Worm (Caenorhabditis elegans): ENCODE results near the gene C08B6.10.

DNA sequence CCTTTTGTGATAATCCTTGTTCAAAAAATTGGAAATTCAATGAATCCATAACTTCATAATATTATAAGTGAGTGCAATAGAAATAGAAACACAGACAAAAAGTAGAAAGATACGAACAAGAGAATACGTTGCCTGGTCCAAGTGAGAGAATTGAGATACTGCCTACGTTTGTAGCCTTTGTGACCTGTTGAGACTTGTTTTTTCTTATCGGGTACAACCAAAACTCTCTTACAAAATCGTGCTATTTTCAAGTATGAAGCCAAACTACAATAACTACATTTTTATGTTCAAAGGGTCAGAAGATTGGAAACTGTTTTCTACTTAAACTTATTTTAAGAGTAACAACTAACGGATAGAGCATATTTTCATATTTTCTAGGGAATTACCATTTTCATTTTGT is 43.7 kb upstream of the C08B6.10 start, which contains the start of gene nhr-205:
- TF ChIP-seq unc-62 (GFP tag; optimal IDR thresholded peaks at IDR 0.05) (no peak), mls-2 (tag; optimal IDR thresholded peaks at IDR 0.05) (no peak), nhr-28 (tag; optimal IDR thresholded peaks at IDR 0.05) (no peak), lsy-2 (tag; optimal IDR thresholded peaks at IDR 0.05) (no peak), lin-13 (tag; optimal IDR thresholded peaks at IDR 0.05) (no peak), nhr-237 (tag; optimal IDR thresholded peaks at IDR 0.05) (no peak), unc-39 (tag; optimal IDR thresholded peaks at IDR 0.05) (no peak), ces-1 (GFP tag; optimal IDR thresholded peaks at IDR 0.05) (no peak), pha-4 (tag; optimal IDR thresholded peaks at IDR 0.05) (no peak), mep-1 (tag; optimal IDR thresholded peaks at IDR 0.05) (no peak), ceh-43 (GFP tag; optimal IDR thresholded peaks at IDR 0.05) (no peak), nhr-76 (tag; optimal IDR thresholded peaks at IDR 0.05) (no peak)
